Fruit fly (Drosophila melanogaster): ENCODE data around the gene Mgat4a.

DNA sequence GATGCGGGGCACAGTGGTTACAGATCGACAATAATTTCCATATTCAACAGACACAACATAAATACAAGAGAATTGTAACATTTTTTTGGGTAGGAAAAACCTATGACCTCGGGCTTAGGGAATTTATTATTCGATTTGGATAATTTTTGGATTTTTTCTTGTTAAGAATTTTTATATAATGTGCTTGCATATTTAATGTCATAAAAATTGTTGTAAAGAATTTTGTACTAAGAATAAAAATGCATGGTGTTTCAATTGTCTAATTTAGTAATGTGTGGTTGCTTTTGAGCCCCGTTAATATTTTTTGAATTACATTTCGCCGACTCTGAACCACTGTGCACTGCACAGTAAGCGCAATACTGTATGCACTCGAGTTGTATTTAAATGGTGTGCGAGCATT is 54.8 kb downstream of the Mgat4a start:
- TF ChIP-seq CTCF (optimal IDR thresholded peaks at IDR 0.05) = no peak
- TF ChIP-seq CG8478 (optimal IDR thresholded peaks at IDR 0.05) = no peak

Measured in S2 (cell line).